Worm (Caenorhabditis elegans) whole organism, L1 larva: ENCODE data around the gene Y61B8B.3.

Experiments used
- C04F5.9 ChIP-seq: sonication (generic microtip); optimal IDR thresholded peaks from 2 replicates; lab custom pipeline; 2016; ENCODE audit warnings: missing genetic modification characterization, missing compliant biosample characterization
- C16A3.4 ChIP-seq: fragments of 150-350 bp; optimal IDR thresholded peaks from 2 replicates; lab custom pipeline; 2014; ENCODE audit warnings: missing biosample characterization, missing genetic modification characterization
- F16B12.6 ChIP-seq: fragments of 150-350 bp; optimal IDR thresholded peaks from 2 replicates; lab custom pipeline; 2014; ENCODE audit warnings: missing biosample characterization, missing genetic modification characterization
- alr-1 ChIP-seq: fragments of 200-800 bp; sonication (Bioruptor generic); optimal IDR thresholded peaks from 2 replicates; lab custom pipeline; 2018; ENCODE audit warnings: borderline replicate concordance, mild to moderate bottlenecking, missing genetic modification characterization, missing compliant biosample characterization
- blmp-1 ChIP-seq: fragments of 150-350 bp; optimal IDR thresholded peaks from 2 replicates; lab custom pipeline; 2014; ENCODE audit warnings: missing biosample characterization, missing genetic modification characterization
- ceh-63 ChIP-seq: fragments of 200-800 bp; sonication (Bioruptor generic); optimal IDR thresholded peaks from 2 replicates; lab custom pipeline; 2018; ENCODE audit warnings: mild to moderate bottlenecking, missing genetic modification characterization, missing compliant biosample characterization
- ceh-90 ChIP-seq: sonication (generic microtip); optimal IDR thresholded peaks from 2 replicates; lab custom pipeline; 2016; ENCODE audit warnings: missing genetic modification characterization, missing compliant biosample characterization
- dpl-1 ChIP-seq, 3 experiments: fragments of 150-350 bp in 2 of 3; sonication (generic microtip) in 1 of 3; optimal IDR thresholded peaks; 2 replicates each; lab custom pipeline; 2014 to 2017; ENCODE audit warnings: missing biosample characterization in 3 of 3, missing genetic modification characterization in 3 of 3, missing genetic modification reagents in 3 of 3
- efl-1 ChIP-seq, 4 experiments: fragments of 150-350 bp; optimal IDR thresholded peaks in 3 of 4; peaks in 1 of 4; 1 replicate in 1 of 4; 2 replicates in 3 of 4; lab custom pipeline; 2014; ENCODE audit warnings: missing biosample characterization in 2 of 4, missing genetic modification characterization in 2 of 4, missing genetic modification reagents in 2 of 4
- efl-3 ChIP-seq: fragments of 200-800 bp; sonication (Bioruptor generic); optimal IDR thresholded peaks from 2 replicates; lab custom pipeline; 2018; ENCODE audit warnings: mild to moderate bottlenecking, missing genetic modification characterization, missing compliant biosample characterization
- egl-27 ChIP-seq, 2 experiments: fragments of 150-350 bp in 1 of 2; sonication (generic microtip); optimal IDR thresholded peaks; 3 replicates each; lab custom pipeline; 2017 to 2018; ENCODE audit warnings: missing biosample characterization in 2 of 2, missing genetic modification characterization in 2 of 2, missing genetic modification reagents in 2 of 2
- elt-3 ChIP-seq, 6 experiments: fragments of 150-350 bp in 1 of 6; sonication (generic microtip); optimal IDR thresholded peaks; 2 replicates each; lab custom pipeline; 2017 to 2018; ENCODE audit warnings: missing biosample characterization in 6 of 6, missing genetic modification characterization in 6 of 6, inconsistent platforms in 1 of 6
- ets-5 ChIP-seq: fragments of 200-800 bp; sonication (Bioruptor generic); IDR thresholded peaks from 2 replicates; pipeline ENCODE4 v1.3.6; 2022; ENCODE audit warnings: missing genetic modification characterization, missing compliant biosample characterization
- grh-1 ChIP-seq: fragments of 200-800 bp; sonication (Bioruptor generic); IDR thresholded peaks from 2 replicates; pipeline ENCODE4 v1.3.6; 2022; ENCODE audit warnings: missing genetic modification reagents, missing genetic modification characterization, missing compliant biosample characterization
- hlh-17 ChIP-seq: fragments of 200-800 bp; sonication (Bioruptor generic); optimal IDR thresholded peaks from 2 replicates; lab custom pipeline; 2018; ENCODE audit warnings: missing genetic modification characterization, mild to moderate bottlenecking, missing compliant biosample characterization, moderate library complexity, borderline replicate concordance
- hpl-2 ChIP-seq: fragments of 150-350 bp; optimal IDR thresholded peaks from 2 replicates; lab custom pipeline; 2014; ENCODE audit warnings: missing biosample characterization, missing genetic modification reagents, missing genetic modification characterization
- irx-1 ChIP-seq: sonication (generic microtip); optimal IDR thresholded peaks from 2 replicates; lab custom pipeline; 2016; ENCODE audit warnings: missing genetic modification characterization, missing compliant biosample characterization
- isw-1 ChIP-seq: fragments of 200-800 bp; sonication (Bioruptor generic); IDR thresholded peaks from 2 replicates; pipeline ENCODE4 v1.3.6; 2022; ENCODE audit warnings: missing genetic modification characterization, missing compliant biosample characterization
- jun-1 ChIP-seq: fragments of 150-350 bp; optimal IDR thresholded peaks from 2 replicates; lab custom pipeline; 2014; ENCODE audit warnings: missing biosample characterization, missing genetic modification reagents, missing genetic modification characterization
- lin-13 ChIP-seq: fragments of 150-350 bp; optimal IDR thresholded peaks from 2 replicates; lab custom pipeline; 2014; ENCODE audit warnings: missing biosample characterization, missing genetic modification reagents, missing genetic modification characterization
- lin-14 ChIP-seq: fragments of 200-800 bp; sonication (Bioruptor generic); optimal IDR thresholded peaks from 2 replicates; lab custom pipeline; 2018; ENCODE audit warnings: mild to moderate bottlenecking, missing genetic modification characterization, moderate library complexity, missing compliant biosample characterization
- lin-15B ChIP-seq: fragments of 150-350 bp; sonication (generic microtip); optimal IDR thresholded peaks from 3 replicates; lab custom pipeline; 2014; ENCODE audit warnings: missing biosample characterization, missing genetic modification characterization
- lir-3 ChIP-seq: sonication (generic microtip); optimal IDR thresholded peaks from 2 replicates; lab custom pipeline; 2016; ENCODE audit warnings: mild to moderate bottlenecking, missing genetic modification characterization, moderate library complexity, missing compliant biosample characterization; ENCODE audit not compliant: poor library complexity
- lsy-2 ChIP-seq, 2 experiments: fragments of 150-350 bp; optimal IDR thresholded peaks; 2 replicates each; lab custom pipeline; 2014; ENCODE audit warnings: missing biosample characterization in 2 of 2, missing genetic modification characterization in 2 of 2
- mdl-1 ChIP-seq, 2 experiments: fragments of 150-350 bp; optimal IDR thresholded peaks; 2 replicates each; lab custom pipeline; 2014 to 2017; ENCODE audit warnings: missing biosample characterization in 2 of 2, missing genetic modification characterization in 2 of 2, inconsistent platforms in 1 of 2
- mep-1 ChIP-seq: fragments of 150-350 bp; optimal IDR thresholded peaks from 2 replicates; lab custom pipeline; 2014; ENCODE audit warnings: missing biosample characterization, missing genetic modification characterization
- nhr-11 ChIP-seq: fragments of 150-350 bp; optimal IDR thresholded peaks from 2 replicates; lab custom pipeline; 2014; ENCODE audit warnings: missing biosample characterization, missing genetic modification characterization
- nhr-20 ChIP-seq: sonication (generic microtip); optimal IDR thresholded peaks from 2 replicates; lab custom pipeline; 2016; ENCODE audit warnings: mild to moderate bottlenecking, missing genetic modification characterization, missing compliant biosample characterization
- nhr-71 ChIP-seq: sonication (generic microtip); optimal IDR thresholded peaks from 2 replicates; lab custom pipeline; 2016; ENCODE audit warnings: mild to moderate bottlenecking, missing genetic modification characterization, moderate library complexity, missing compliant biosample characterization
- nhr-77 ChIP-seq: fragments of 150-350 bp; optimal IDR thresholded peaks from 2 replicates; lab custom pipeline; 2014; ENCODE audit warnings: missing biosample characterization, missing genetic modification characterization
- pag-3 ChIP-seq: sonication (generic microtip); optimal IDR thresholded peaks from 2 replicates; lab custom pipeline; 2017; ENCODE audit warnings: missing genetic modification characterization, mild to moderate bottlenecking, missing compliant biosample characterization, antibody characterized with exemption, borderline replicate concordance; ENCODE audit not compliant: insufficient read depth
- pqm-1 ChIP-seq: sonication (generic microtip); optimal IDR thresholded peaks from 3 replicates; lab custom pipeline; 2017; ENCODE audit warnings: missing biosample characterization, missing genetic modification characterization
- snpc-4 ChIP-seq: fragments of 150-350 bp; optimal IDR thresholded peaks from 2 replicates; lab custom pipeline; 2014; ENCODE audit warnings: missing biosample characterization, missing genetic modification characterization
- sox-4 ChIP-seq: sonication (generic microtip); optimal IDR thresholded peaks from 2 replicates; lab custom pipeline; 2016; ENCODE audit warnings: missing genetic modification characterization, missing compliant biosample characterization
- sptf-1 ChIP-seq: fragments of 150-350 bp; optimal IDR thresholded peaks from 2 replicates; lab custom pipeline; 2014; ENCODE audit warnings: missing biosample characterization, missing genetic modification characterization
- sup-37 ChIP-seq: fragments of 200-800 bp; sonication (Bioruptor generic); optimal IDR thresholded peaks from 2 replicates; lab custom pipeline; 2018; ENCODE audit warnings: mild to moderate bottlenecking, missing genetic modification characterization, missing compliant biosample characterization
- swsn-7 ChIP-seq: sonication (generic microtip); optimal IDR thresholded peaks from 2 replicates; lab custom pipeline; 2016; ENCODE audit warnings: missing genetic modification characterization, missing compliant biosample characterization
- tlp-1 ChIP-seq: fragments of 150-350 bp; optimal IDR thresholded peaks from 2 replicates; lab custom pipeline; 2014; ENCODE audit warnings: missing biosample characterization, missing genetic modification characterization
- unc-130 ChIP-seq: fragments of 150-350 bp; optimal IDR thresholded peaks from 2 replicates; lab custom pipeline; 2017; ENCODE audit warnings: missing biosample characterization, missing genetic modification characterization, inconsistent platforms
- unc-62 ChIP-seq: fragments of 150-350 bp; optimal IDR thresholded peaks from 2 replicates; lab custom pipeline; 2014; ENCODE audit warnings: missing biosample characterization, missing genetic modification reagents, missing genetic modification characterization
- unc-86 ChIP-seq: sonication (generic microtip); optimal IDR thresholded peaks from 2 replicates; lab custom pipeline; 2016; ENCODE audit warnings: missing genetic modification characterization, missing compliant biosample characterization
- unc-98 ChIP-seq: fragments of 200-800 bp; sonication (Bioruptor generic); IDR thresholded peaks from 2 replicates; pipeline ENCODE4 v1.3.6; 2022; ENCODE audit warnings: missing genetic modification characterization, missing compliant biosample characterization

The Y61B8B.3 gene

ce11 chrV:17302754-17303153 is 9.5 kb downstream of the Y61B8B.3 start, which contains the start of gene sri-70:
TSS of gene sri-70 (plus strand) at chrV:17303054.
- no peak for TF ChIP-seq C16A3.4 (tag; lab: Kevin White, UChicago)
- no peak for TF ChIP-seq unc-86 (tag; lab: Kevin White, UChicago)
- TF ChIP-seq efl-3 (GFP tag; lab: Kevin White, UChicago): no peak
- no peak for TF ChIP-seq jun-1
- TF ChIP-seq sup-37 (GFP tag; lab: Kevin White, UChicago): no peak
- no peak for TF ChIP-seq egl-27 (tag; optimal IDR thresholded peaks at IDR 0.05; lab: Kevin White, UChicago)
- no peak for TF ChIP-seq mdl-1 (tag; optimal IDR thresholded peaks at IDR 0.05; lab: Kevin White, UChicago)
- TF ChIP-seq blmp-1: no peak
- TF ChIP-seq lir-3: no peak
- no peak for TF ChIP-seq efl-1 (optimal IDR thresholded peaks at IDR 0.05; lab: Kevin White, UChicago)
- TF ChIP-seq efl-1 (GFP tag; optimal IDR thresholded peaks at IDR 0.05 in 1 of 2; lab: Kevin White, UChicago): no peak
- no peak for TF ChIP-seq elt-3 (tag; optimal IDR thresholded peaks at IDR 0.05; lab: Kevin White, UChicago)
- TF ChIP-seq unc-130 (tag; lab: Kevin White, UChicago): no peak
- TF ChIP-seq nhr-20 (tag; lab: Kevin White, UChicago): no peak
- no peak for TF ChIP-seq grh-1
- no peak for TF ChIP-seq sox-4 (tag; lab: Kevin White, UChicago)
- TF ChIP-seq irx-1: no peak
- TF ChIP-seq, all 84 proteins: peak for 0

ce11 chrV:17301375-17301774 is 10.9 kb downstream of the Y61B8B.3 start, which contains the start of gene K10G4.5:
TSS of gene K10G4.5 (minus strand) at chrV:17301475.
- TF ChIP-seq hpl-2 (GFP tag; lab: Kevin White, UChicago): no peak
- no peak for TF ChIP-seq nhr-71 (tag; lab: Kevin White, UChicago)
- no peak for TF ChIP-seq nhr-77 (tag; lab: Kevin White, UChicago)
- TF ChIP-seq lir-3: no peak
- TF ChIP-seq unc-130 (tag; lab: Kevin White, UChicago): no peak
- no peak for TF ChIP-seq lin-14 (GFP tag; lab: Kevin White, UChicago)
- no peak for TF ChIP-seq lsy-2 (tag; optimal IDR thresholded peaks at IDR 0.05; lab: Kevin White, UChicago)
- TF ChIP-seq dpl-1 (GFP tag; optimal IDR thresholded peaks at IDR 0.05; lab: Kevin White, UChicago): no peak
- TF ChIP-seq egl-27 (tag; optimal IDR thresholded peaks at IDR 0.05; lab: Kevin White, UChicago): no peak
- no peak for TF ChIP-seq elt-3 (tag; optimal IDR thresholded peaks at IDR 0.05; lab: Kevin White, UChicago)
- no peak for TF ChIP-seq pqm-1 (tag; lab: Kevin White, UChicago)
- TF ChIP-seq C16A3.4 (tag; lab: Kevin White, UChicago): no peak
- TF ChIP-seq mdl-1 (tag; optimal IDR thresholded peaks at IDR 0.05; lab: Kevin White, UChicago): no peak
- no peak for TF ChIP-seq pag-3
- TF ChIP-seq hlh-17: no peak
- no peak for TF ChIP-seq irx-1
- no peak for TF ChIP-seq swsn-7 (tag; lab: Kevin White, UChicago)
- no peak for TF ChIP-seq ceh-90 (tag; lab: Kevin White, UChicago)

- TF ChIP-seq ets-5 (GFP tag; lab: Robert Waterston, UW) (no peak), isw-1 (GFP tag; lab: Robert Waterston, UW) (no peak), alr-1 (tag; lab: Kevin White, UChicago) (no peak)
Measured at ce11 chrV:17298657-17299056, 13.6 kb downstream of the Y61B8B.3 start.

DNA sequence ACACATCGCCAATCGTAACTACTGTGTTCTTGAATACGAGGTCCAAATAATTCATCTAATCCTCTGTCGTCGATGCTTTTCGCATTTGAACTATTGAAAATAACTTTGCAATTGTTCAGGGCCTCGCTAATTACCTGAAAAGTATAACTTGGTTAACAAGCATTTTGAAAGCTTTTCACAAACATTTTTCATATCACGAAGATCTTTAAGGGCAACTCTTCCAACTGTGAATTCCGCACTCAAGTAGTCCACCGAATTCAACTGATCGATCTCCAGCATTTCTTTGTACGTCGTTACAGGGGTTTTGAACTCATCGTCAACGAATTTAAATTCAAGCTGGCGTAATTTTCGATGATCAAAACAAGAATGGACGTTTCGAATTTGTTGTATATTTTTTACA is 15.8 kb downstream of the Y61B8B.3 start:
- TF ChIP-seq lin-13 (GFP tag; lab: Kevin White, UChicago): no peak
- no peak for TF ChIP-seq C16A3.4 (tag; lab: Kevin White, UChicago)
- TF ChIP-seq elt-3 (tag; optimal IDR thresholded peaks at IDR 0.05; lab: Kevin White, UChicago): no peak
- no peak for TF ChIP-seq nhr-77 (tag; lab: Kevin White, UChicago)
- TF ChIP-seq sox-4 (tag; lab: Kevin White, UChicago): no peak
- TF ChIP-seq snpc-4: no peak
- no peak for TF ChIP-seq sptf-1 (tag; lab: Kevin White, UChicago)
- no peak for TF ChIP-seq lin-15B
- TF ChIP-seq ceh-63 (GFP tag; lab: Kevin White, UChicago): no peak
- TF ChIP-seq egl-27 (tag; optimal IDR thresholded peaks at IDR 0.05; lab: Kevin White, UChicago): no peak
- TF ChIP-seq tlp-1 (tag; lab: Kevin White, UChicago): no peak
- no peak for TF ChIP-seq nhr-11 (tag; lab: Kevin White, UChicago)
- no peak for TF ChIP-seq ets-5 (GFP tag; lab: Robert Waterston, UW)
- no peak for TF ChIP-seq C04F5.9 (tag; lab: Kevin White, UChicago)
- TF ChIP-seq F16B12.6: no peak
- no peak for TF ChIP-seq mep-1 (tag; lab: Kevin White, UChicago)
- TF ChIP-seq unc-98 (GFP tag; lab: Robert Waterston, UW): no peak
- TF ChIP-seq unc-62 (GFP tag; lab: Kevin White, UChicago): no peak
